Fruit fly (Drosophila melanogaster) whole organism, pupa: ENCODE data around the gene ZnT63C.

Source experiments
- CG10348 ChIP-seq: fragments of 200-800 bp; sonication (Bioruptor generic); IDR thresholded peaks from 2 replicates; pipeline ENCODE4 v1.3.6; 2022; ENCODE audit warnings: missing biosample characterization, missing genetic modification characterization
- CG12605 ChIP-seq: fragments of 200-800 bp; sonication (Bioruptor generic); IDR thresholded peaks from 2 replicates; pipeline ENCODE4 v1.3.6; 2022; ENCODE audit warnings: missing biosample characterization, missing genetic modification characterization
- CG13204 ChIP-seq: fragments of 200-800 bp; sonication (Bioruptor generic); optimal IDR thresholded peaks from 2 replicates; lab custom pipeline; 2018; ENCODE audit warnings: missing biosample characterization, mild to moderate bottlenecking, missing genetic modification characterization, moderate library complexity
- CG14655 ChIP-seq: fragments of 200-800 bp; sonication (Bioruptor generic); optimal IDR thresholded peaks from 3 replicates; lab custom pipeline; 2017; ENCODE audit warnings: mild to moderate bottlenecking, missing biosample characterization, missing genetic modification reagents, missing genetic modification characterization
- CG15710 ChIP-seq: fragments of 200-800 bp; sonication (Bioruptor generic); optimal IDR thresholded peaks from 2 replicates; lab custom pipeline; 2018; ENCODE audit warnings: missing biosample characterization, mild to moderate bottlenecking, missing genetic modification characterization, moderate library complexity
- CG17806 ChIP-seq: fragments of 200-800 bp; sonication (Bioruptor generic); optimal IDR thresholded peaks from 2 replicates; lab custom pipeline; 2018; ENCODE audit warnings: missing biosample characterization, mild to moderate bottlenecking, missing genetic modification characterization, moderate library complexity
- CG32121 ChIP-seq: fragments of 200-800 bp; sonication (Bioruptor generic); IDR thresholded peaks from 2 replicates; pipeline ENCODE4 v1.3.6; 2022; ENCODE audit warnings: missing biosample characterization, missing genetic modification characterization
- CG34367 ChIP-seq: fragments of 200-800 bp; sonication (Bioruptor generic); optimal IDR thresholded peaks from 2 replicates; lab custom pipeline; 2018; ENCODE audit warnings: missing biosample characterization, mild to moderate bottlenecking, missing genetic modification characterization
- CG4496 ChIP-seq: fragments of 200-800 bp; sonication (Bioruptor generic); IDR thresholded peaks from 3 replicates; pipeline ENCODE4 v1.3.6; 2022; ENCODE audit warnings: missing biosample characterization, missing genetic modification characterization
- CG8159 ChIP-seq: fragments of 200-800 bp; sonication (Bioruptor generic); optimal IDR thresholded peaks from 3 replicates; lab custom pipeline; 2018; ENCODE audit warnings: missing biosample characterization, mild to moderate bottlenecking, missing genetic modification characterization, moderate library complexity
- CG8301 ChIP-seq: fragments of 200-800 bp; sonication (Bioruptor generic); optimal IDR thresholded peaks from 2 replicates; lab custom pipeline; 2018; ENCODE audit warnings: missing biosample characterization, mild to moderate bottlenecking, missing genetic modification characterization
- CG9948 ChIP-seq: fragments of 200-800 bp; sonication (Bioruptor generic); optimal IDR thresholded peaks from 2 replicates; lab custom pipeline; 2018; ENCODE audit warnings: missing biosample characterization, mild to moderate bottlenecking, missing genetic modification characterization, moderate library complexity
- D1 ChIP-seq: fragments of 200-800 bp; sonication (Bioruptor generic); optimal IDR thresholded peaks from 2 replicates; lab custom pipeline; 2018; ENCODE audit warnings: missing biosample characterization, mild to moderate bottlenecking, missing genetic modification characterization, moderate library complexity
- EcR ChIP-seq: fragments of 200-800 bp; sonication (Bioruptor generic); optimal IDR thresholded peaks from 3 replicates; lab custom pipeline; 2019; ENCODE audit warnings: missing biosample characterization, missing genetic modification characterization, mild to moderate bottlenecking, moderate library complexity, missing genetic modification reagents
- Ets98B ChIP-seq: fragments of 200-800 bp; sonication (Bioruptor generic); IDR thresholded peaks from 2 replicates; pipeline ENCODE4 v1.3.6; 2022; ENCODE audit warnings: missing biosample characterization, missing genetic modification characterization
- Pif1A ChIP-seq: fragments of 200-800 bp; sonication (Bioruptor generic); optimal IDR thresholded peaks from 3 replicates; lab custom pipeline; 2016; ENCODE audit warnings: missing biosample characterization, missing genetic modification characterization
- Pif1B ChIP-seq: fragments of 200-800 bp; sonication (Bioruptor generic); optimal IDR thresholded peaks from 3 replicates; lab custom pipeline; 2016; ENCODE audit warnings: missing biosample characterization, missing genetic modification characterization
- Snoo ChIP-seq: fragments of 200-800 bp; sonication (Bioruptor generic); optimal IDR thresholded peaks from 3 replicates; lab custom pipeline; 2017; ENCODE audit warnings: missing biosample characterization, mild to moderate bottlenecking, missing genetic modification characterization, inconsistent platforms
- fd96Ca ChIP-seq: fragments of 200-800 bp; sonication (Bioruptor generic); IDR thresholded peaks from 3 replicates; pipeline ENCODE4 v1.3.6; 2022; ENCODE audit warnings: missing biosample characterization, missing genetic modification characterization
- gl ChIP-seq: fragments of 200-800 bp; sonication (Bioruptor generic); optimal IDR thresholded peaks from 2 replicates; lab custom pipeline; 2018; ENCODE audit warnings: missing biosample characterization, mild to moderate bottlenecking, missing genetic modification characterization
- rn ChIP-seq: fragments of 200-800 bp; sonication (Bioruptor generic); IDR thresholded peaks from 2 replicates; pipeline ENCODE4 v1.3.6; 2022; ENCODE audit warnings: missing biosample characterization, missing genetic modification characterization

The ZnT63C gene

DNA sequence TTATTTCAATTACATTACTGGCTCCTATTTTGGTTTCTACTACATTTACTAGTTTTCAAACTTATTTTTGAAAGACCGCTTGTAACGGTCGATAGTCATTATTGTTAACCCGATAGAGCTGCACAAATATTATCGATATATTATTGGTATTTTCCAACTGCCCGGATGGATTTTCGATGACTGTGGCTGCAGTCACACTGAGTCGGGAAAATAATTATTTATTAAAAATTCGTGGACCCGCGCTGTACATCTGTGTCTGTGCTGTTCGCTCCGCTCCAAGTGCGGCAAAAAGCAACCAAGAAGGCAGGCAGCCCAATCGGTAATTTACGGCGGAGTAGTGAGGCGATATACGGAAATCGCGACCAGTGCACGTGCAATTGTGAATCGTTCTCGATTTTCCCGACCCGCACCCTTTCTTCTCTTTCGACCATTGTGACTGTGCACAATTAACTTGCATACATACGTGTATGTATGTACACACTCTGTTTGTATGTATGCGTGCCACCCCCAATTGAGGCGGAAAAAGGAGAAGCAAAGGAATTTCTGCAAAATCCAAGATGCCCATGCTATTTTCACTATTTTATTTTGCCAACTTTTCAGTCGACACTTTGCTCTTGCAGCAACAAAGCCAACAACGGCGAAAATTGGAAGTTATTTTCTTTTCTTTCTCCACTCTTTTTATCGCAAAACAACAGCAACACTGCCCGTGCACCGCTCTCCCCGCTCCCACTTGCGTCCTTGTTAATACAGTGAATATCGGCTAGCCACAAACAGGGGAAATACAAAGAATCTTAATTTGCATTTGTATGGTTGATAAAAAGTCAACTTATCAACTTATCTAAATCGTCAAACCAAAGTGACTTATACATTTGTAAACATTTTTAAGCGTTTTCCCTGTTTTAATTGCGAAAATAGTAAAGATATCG is at the start of gene ZnT63C:
ZnT63C (plus strand) TSS at position 175 of the 926 bp plus-strand sequence.
- no peak for TF ChIP-seq CG10348 (GFP tag; lab: Robert Waterston, UW)
- TF ChIP-seq fd96Ca (GFP tag; lab: Robert Waterston, UW), result 0 out of 3 replicates have a peak, but pooled peaks have one; percentile 26
- TF ChIP-seq CG4496 (GFP tag; lab: Robert Waterston, UW), result peak; percentile 72
- peak; percentile 42; the same call in 1 of the 2 replicates for TF ChIP-seq rn (GFP tag; lab: Robert Waterston, UW)
- TF ChIP-seq CG34367 (tag; lab: Kevin White, UChicago), result no peak
- TF ChIP-seq CG13204, result no peak
- TF ChIP-seq Pif1B (GFP tag; lab: Kevin White, UChicago), result no peak
- peak; percentile 18; the same call in 1 of the 2 replicates for TF ChIP-seq Ets98B
- no peak for TF ChIP-seq Snoo (tag; lab: Kevin White, UChicago)
- TF ChIP-seq CG32121 (GFP tag; lab: Robert Waterston, UW), result peak; percentile 54; the same call in 1 of the 2 replicates
- TF ChIP-seq CG12605 (GFP tag; lab: Robert Waterston, UW), result peak; percentile 41
- peak; percentile 60 for TF ChIP-seq CG14655 (GFP tag; lab: Kevin White, UChicago)
- peak; percentile 42 for TF ChIP-seq Pif1A
- TF ChIP-seq CG9948 (tag; lab: Kevin White, UChicago), result peak; percentile 18
- TF ChIP-seq gl (tag; lab: Kevin White, UChicago), result peak; percentile 71
- TF ChIP-seq CG8301 (tag; lab: Kevin White, UChicago), result peak; percentile 53
- TF ChIP-seq CG8159, result no peak
- TF ChIP-seq CG17806, result peak; percentile 38
- TF ChIP-seq D1 (tag; lab: Kevin White, UChicago), result no peak
- TF ChIP-seq CG15710 (tag; lab: Kevin White, UChicago), result peak; percentile 25
- no peak for TF ChIP-seq EcR (GFP tag; lab: Kevin White, UChicago)

DNA sequence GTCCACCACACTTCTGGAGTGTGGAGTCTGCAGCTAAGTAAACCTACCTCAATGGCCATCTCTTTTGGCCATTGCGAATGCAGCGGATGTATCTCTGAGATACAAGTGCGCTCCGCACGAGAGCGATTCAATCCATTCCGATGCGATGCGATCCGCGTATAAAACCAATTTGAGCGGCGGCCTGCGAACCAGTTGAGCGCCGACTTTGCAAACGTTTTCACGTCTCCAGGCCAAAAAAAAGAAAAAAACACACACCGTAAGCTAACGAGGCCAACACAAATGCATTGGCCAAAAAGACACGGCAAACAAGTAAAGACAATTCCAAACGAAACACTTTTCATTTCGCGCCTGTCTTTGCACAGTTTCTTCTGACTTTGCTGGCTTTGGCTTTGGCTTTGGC is 45.8 kb upstream of the ZnT63C start, which contains the start of gene ckd:
ckd (plus strand) TSS at position 189 of the 400 bp plus-strand sequence.
- TF ChIP-seq CG4496 (GFP tag; lab: Robert Waterston, UW), result 0 out of 3 replicates have a peak, but pooled peaks have one; percentile 9
- TF ChIP-seq CG13204, result peak; percentile 56
- no peak for TF ChIP-seq CG9948 (tag; lab: Kevin White, UChicago)
- TF ChIP-seq Ets98B, result peak; percentile 33; the same call in 1 of the 2 replicates
- peak; percentile 38 for TF ChIP-seq Pif1B (GFP tag; lab: Kevin White, UChicago)
- TF ChIP-seq gl (tag; lab: Kevin White, UChicago), result no peak
- peak; percentile 29 for TF ChIP-seq EcR (GFP tag; lab: Kevin White, UChicago)

DNA sequence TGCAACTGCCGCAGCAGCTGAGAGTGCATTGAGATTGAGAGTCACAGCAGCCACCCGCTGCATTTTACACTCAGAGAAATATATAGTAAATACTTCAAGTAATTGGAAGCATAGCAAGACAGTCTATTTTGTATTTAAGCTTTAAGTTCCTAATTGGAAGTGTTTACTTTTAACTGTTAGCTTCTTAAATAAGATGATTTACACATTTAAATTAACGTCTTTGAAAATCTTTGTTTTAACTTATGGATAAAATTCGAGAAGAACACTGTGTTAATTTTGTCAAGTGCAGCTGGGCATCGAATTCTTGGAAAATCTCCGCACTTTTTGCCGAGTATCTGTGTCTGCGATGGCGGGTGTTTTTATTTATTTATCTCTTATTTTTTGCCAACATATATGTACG is 43.8 kb upstream of the ZnT63C start:
- peak; percentile 50 for TF ChIP-seq D1 (tag; lab: Kevin White, UChicago)
- TF ChIP-seq CG15710 (tag; lab: Kevin White, UChicago), result peak; percentile 94
- TF ChIP-seq CG4496 (GFP tag; lab: Robert Waterston, UW), result peak; percentile 89
- TF ChIP-seq CG32121 (GFP tag; lab: Robert Waterston, UW), result peak; percentile 93
- TF ChIP-seq CG14655 (GFP tag; lab: Kevin White, UChicago), result peak; percentile 82
- TF ChIP-seq CG12605 (GFP tag; lab: Robert Waterston, UW), result peak; percentile 83
- TF ChIP-seq CG8159, result peak; percentile 93
- peak; percentile 84 for TF ChIP-seq gl (tag; lab: Kevin White, UChicago)
- peak; percentile 80 for TF ChIP-seq Snoo (tag; lab: Kevin White, UChicago)
- peak; percentile 87 for TF ChIP-seq Pif1B (GFP tag; lab: Kevin White, UChicago)
- TF ChIP-seq rn (GFP tag; lab: Robert Waterston, UW), result peak; percentile 78
- peak; percentile 76 for TF ChIP-seq EcR (GFP tag; lab: Kevin White, UChicago)
- peak; percentile 90 for TF ChIP-seq CG17806
- TF ChIP-seq CG10348 (GFP tag; lab: Robert Waterston, UW), result 0 out of 2 replicates have a peak, but pooled peaks have one; percentile 28
- TF ChIP-seq CG13204, result peak; percentile 88
- TF ChIP-seq Ets98B, result peak; percentile 94
- peak; percentile 79 for TF ChIP-seq CG8301 (tag; lab: Kevin White, UChicago)
- TF ChIP-seq CG9948 (tag; lab: Kevin White, UChicago), result peak; percentile 89
- peak; percentile 90 for TF ChIP-seq fd96Ca (GFP tag; lab: Robert Waterston, UW)
- TF ChIP-seq CG34367 (tag; lab: Kevin White, UChicago), result peak; percentile 90
- TF ChIP-seq Pif1A, result peak; percentile 90

DNA sequence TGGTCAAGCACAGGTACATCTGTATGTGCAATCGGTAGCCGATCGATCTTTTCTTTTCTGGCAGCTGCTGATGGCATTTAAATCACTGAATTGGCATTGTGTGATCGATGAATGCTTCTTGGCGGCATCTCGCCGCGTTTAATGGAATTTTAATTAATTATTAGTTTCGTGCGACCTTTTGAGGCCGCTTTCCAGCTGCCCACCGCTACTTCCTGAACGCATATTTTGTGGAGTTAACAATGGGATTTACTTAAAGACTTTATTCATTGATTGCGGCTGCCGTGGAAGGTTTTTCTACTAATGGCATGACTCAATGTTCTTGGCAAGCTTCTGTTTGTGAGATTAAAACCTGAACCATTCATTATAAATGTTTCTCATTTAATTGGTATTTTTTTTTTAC is 41.9 kb upstream of the ZnT63C start:
- no peak for TF ChIP-seq CG32121 (GFP tag; lab: Robert Waterston, UW)
- no peak for TF ChIP-seq gl (tag; lab: Kevin White, UChicago)
- no peak for TF ChIP-seq Ets98B
- TF ChIP-seq CG10348 (GFP tag; lab: Robert Waterston, UW), result no peak
- no peak for TF ChIP-seq CG15710 (tag; lab: Kevin White, UChicago)
- TF ChIP-seq CG9948 (tag; lab: Kevin White, UChicago), result no peak
- no peak for TF ChIP-seq rn (GFP tag; lab: Robert Waterston, UW)
- TF ChIP-seq fd96Ca (GFP tag; lab: Robert Waterston, UW), result no peak
- no peak for TF ChIP-seq Pif1B (GFP tag; lab: Kevin White, UChicago)
- no peak for TF ChIP-seq CG4496 (GFP tag; lab: Robert Waterston, UW)
- no peak for TF ChIP-seq Pif1A
- no peak for TF ChIP-seq CG14655 (GFP tag; lab: Kevin White, UChicago)

DNA sequence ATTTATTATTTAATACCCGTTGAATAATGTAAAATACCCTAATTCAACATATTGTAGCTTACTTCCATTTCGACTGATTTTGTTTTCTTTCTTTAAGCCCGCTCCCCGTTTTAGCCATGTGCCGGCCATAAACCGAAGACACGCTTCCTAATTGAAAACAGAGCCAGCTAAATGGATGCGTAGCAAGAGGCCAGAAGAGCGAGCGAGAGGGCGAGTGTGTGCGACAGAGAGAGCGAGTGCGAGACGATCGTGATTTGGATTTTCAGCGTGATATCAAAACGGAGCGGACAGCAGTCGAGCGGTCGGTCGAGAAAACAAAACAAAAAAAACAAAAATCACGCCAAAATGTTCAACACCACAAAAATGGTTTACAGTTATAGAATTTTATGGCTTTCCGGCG is 37.2 kb upstream of the ZnT63C start:
- TF ChIP-seq CG4496 (GFP tag; lab: Robert Waterston, UW), result no peak
